Fruit fly (Drosophila melanogaster) whole organism, prepupa: ENCODE data around the gene pkm.
A peak's percentile ranks its signal among the peaks of the same experiment; 100 is the strongest.

Source experiments
- Blimp-1 ChIP-seq: fragments of 200-800 bp; sonication (Bioruptor generic); optimal IDR thresholded peaks from 3 replicates; lab custom pipeline; 2017; ENCODE audit warnings: missing biosample characterization, missing genetic modification characterization, mild to moderate bottlenecking, moderate library complexity, missing genetic modification reagents
- CG10631 ChIP-seq: fragments of 200-800 bp; sonication (Bioruptor generic); optimal IDR thresholded peaks from 2 replicates; lab custom pipeline; 2016; ENCODE audit warnings: missing biosample characterization, missing genetic modification characterization
- CG10669 ChIP-seq: fragments of 200-800 bp; sonication (Bioruptor generic); optimal IDR thresholded peaks from 3 replicates; lab custom pipeline; 2018; ENCODE audit warnings: missing biosample characterization, mild to moderate bottlenecking, missing genetic modification characterization, moderate library complexity
- CG11294 ChIP-seq: fragments of 200-800 bp; sonication (Bioruptor generic); IDR thresholded peaks from 2 replicates; pipeline ENCODE4 v1.3.6; 2022; ENCODE audit warnings: missing biosample characterization, missing genetic modification characterization
- CG11762 ChIP-seq: fragments of 200-800 bp; sonication (Bioruptor generic); optimal IDR thresholded peaks from 3 replicates; lab custom pipeline; 2016; ENCODE audit warnings: missing biosample characterization, missing genetic modification characterization; ENCODE audit not compliant: insufficient read depth
- CG11902 ChIP-seq: fragments of 200-800 bp; sonication (Bioruptor generic); optimal IDR thresholded peaks from 3 replicates; lab custom pipeline; 2016; ENCODE audit warnings: missing biosample characterization, missing genetic modification characterization
- CG15336 ChIP-seq: fragments of 200-800 bp; sonication (Bioruptor generic); IDR thresholded peaks from 2 replicates; pipeline ENCODE4 v1.3.6; 2022; ENCODE audit warnings: missing biosample characterization, missing genetic modification characterization
- CG1621 ChIP-seq: fragments of 200-800 bp; sonication (Bioruptor generic); optimal IDR thresholded peaks from 3 replicates; lab custom pipeline; 2018; ENCODE audit warnings: missing biosample characterization, mild to moderate bottlenecking, missing genetic modification characterization
- CG16779 ChIP-seq: fragments of 200-800 bp; sonication (Bioruptor generic); optimal IDR thresholded peaks from 3 replicates; lab custom pipeline; 2017; ENCODE audit warnings: missing biosample characterization, mild to moderate bottlenecking, missing genetic modification characterization
- CG3032 ChIP-seq: fragments of 200-800 bp; optimal IDR thresholded peaks from 2 replicates; lab custom pipeline; 2019; ENCODE audit warnings: missing biosample characterization, mild to moderate bottlenecking, missing genetic modification characterization, moderate library complexity
- CG31627 ChIP-seq: fragments of 200-800 bp; sonication (Bioruptor generic); optimal IDR thresholded peaks from 3 replicates; lab custom pipeline; 2016; ENCODE audit warnings: missing biosample characterization, missing genetic modification characterization
- CG32006 ChIP-seq: fragments of 200-800 bp; sonication (Bioruptor generic); optimal IDR thresholded peaks from 3 replicates; lab custom pipeline; 2017; ENCODE audit warnings: missing biosample characterization, mild to moderate bottlenecking, missing genetic modification characterization
- CG34406 ChIP-seq: fragments of 200-800 bp; sonication (Bioruptor generic); optimal IDR thresholded peaks from 3 replicates; lab custom pipeline; 2016; ENCODE audit warnings: missing biosample characterization, missing genetic modification characterization
- CG3919 ChIP-seq: fragments of 200-800 bp; sonication (Bioruptor generic); optimal IDR thresholded peaks from 3 replicates; lab custom pipeline; 2016; ENCODE audit warnings: missing biosample characterization, missing genetic modification characterization
- CG4318 ChIP-seq: fragments of 200-800 bp; sonication (Bioruptor generic); optimal IDR thresholded peaks from 3 replicates; lab custom pipeline; 2017; ENCODE audit warnings: missing biosample characterization, mild to moderate bottlenecking, missing genetic modification characterization
- CG6163 ChIP-seq: fragments of 200-800 bp; sonication (Bioruptor generic); IDR thresholded peaks from 3 replicates; pipeline ENCODE4 v1.3.6; 2022; ENCODE audit warnings: missing biosample characterization, missing genetic modification characterization
- CG6276 ChIP-seq: fragments of 200-800 bp; sonication (Bioruptor generic); optimal IDR thresholded peaks from 2 replicates; lab custom pipeline; 2017; ENCODE audit warnings: missing biosample characterization, mild to moderate bottlenecking, missing genetic modification characterization
- CG6792 ChIP-seq: fragments of 200-800 bp; sonication (Bioruptor generic); optimal IDR thresholded peaks from 3 replicates; lab custom pipeline; 2016; ENCODE audit warnings: missing biosample characterization, missing genetic modification characterization
- CG6854 ChIP-seq: fragments of 200-800 bp; sonication (Bioruptor generic); optimal IDR thresholded peaks from 2 replicates; lab custom pipeline; 2017; ENCODE audit warnings: missing biosample characterization, mild to moderate bottlenecking, missing genetic modification characterization
- CG7368 ChIP-seq: fragments of 200-800 bp; sonication (Bioruptor generic); optimal IDR thresholded peaks from 3 replicates; lab custom pipeline; 2016; ENCODE audit warnings: missing biosample characterization, missing genetic modification characterization
- CG8119 ChIP-seq: fragments of 200-800 bp; sonication (Bioruptor generic); IDR thresholded peaks from 3 replicates; pipeline ENCODE4 v1.3.6; 2022; ENCODE audit warnings: missing biosample characterization, missing genetic modification characterization
- CG8319 ChIP-seq: fragments of 200-800 bp; sonication (Bioruptor generic); optimal IDR thresholded peaks from 3 replicates; lab custom pipeline; 2016; ENCODE audit warnings: missing biosample characterization, missing genetic modification characterization
- CG9139 ChIP-seq: fragments of 200-800 bp; sonication (Bioruptor generic); optimal IDR thresholded peaks from 3 replicates; lab custom pipeline; 2017; ENCODE audit warnings: missing biosample characterization, mild to moderate bottlenecking, missing genetic modification characterization
- Eip75B ChIP-seq: fragments of 200-800 bp; sonication (Bioruptor generic); optimal IDR thresholded peaks from 3 replicates; lab custom pipeline; 2016; ENCODE audit warnings: missing biosample characterization, missing genetic modification characterization
- Eip78C ChIP-seq: fragments of 200-800 bp; sonication (Bioruptor generic); peaks from one replicate; lab custom pipeline; 2016; ENCODE audit warnings: missing biosample characterization, missing genetic modification characterization
- Eip93F ChIP-seq: fragments of 200-800 bp; sonication (Bioruptor generic); optimal IDR thresholded peaks from 2 replicates; lab custom pipeline; 2016; ENCODE audit warnings: missing biosample characterization, mild to moderate bottlenecking, missing genetic modification characterization
- Ets21C ChIP-seq: fragments of 200-800 bp; sonication (Bioruptor generic); optimal IDR thresholded peaks from 3 replicates; lab custom pipeline; 2016; ENCODE audit warnings: missing biosample characterization, missing genetic modification characterization
- Ets96B ChIP-seq: fragments of 200-800 bp; optimal IDR thresholded peaks from 2 replicates; lab custom pipeline; 2019; ENCODE audit warnings: missing biosample characterization, mild to moderate bottlenecking, missing genetic modification characterization, moderate library complexity
- Hr39 ChIP-seq: fragments of 200-800 bp; sonication (Bioruptor generic); optimal IDR thresholded peaks from 2 replicates; lab custom pipeline; 2016; ENCODE audit warnings: missing biosample characterization, missing genetic modification characterization
- Hr4 ChIP-seq: fragments of 200-800 bp; sonication (Bioruptor generic); optimal IDR thresholded peaks from 3 replicates; lab custom pipeline; 2016; ENCODE audit warnings: missing biosample characterization, missing genetic modification characterization
- OdsH ChIP-seq: fragments of 200-800 bp; sonication (Bioruptor generic); optimal IDR thresholded peaks from 3 replicates; lab custom pipeline; 2016; ENCODE audit warnings: missing biosample characterization, missing genetic modification characterization
- Smox ChIP-seq: fragments of 200-800 bp; sonication (Bioruptor generic); optimal IDR thresholded peaks from 3 replicates; lab custom pipeline; 2016; ENCODE audit warnings: missing biosample characterization, missing genetic modification characterization
- Sox102F ChIP-seq: fragments of 200-800 bp; sonication (Bioruptor generic); optimal IDR thresholded peaks from 2 replicates; lab custom pipeline; 2016; ENCODE audit warnings: missing biosample characterization, mild to moderate bottlenecking, missing genetic modification characterization
- Sox14 ChIP-seq: fragments of 200-800 bp; sonication (Bioruptor generic); optimal IDR thresholded peaks from 3 replicates; lab custom pipeline; 2016; ENCODE audit warnings: missing biosample characterization, missing genetic modification characterization
- Sox15 ChIP-seq: fragments of 200-800 bp; sonication (Bioruptor generic); optimal IDR thresholded peaks from 3 replicates; lab custom pipeline; 2016; ENCODE audit warnings: missing biosample characterization, missing genetic modification characterization
- acj6 ChIP-seq: fragments of 200-800 bp; sonication (Bioruptor generic); optimal IDR thresholded peaks from 3 replicates; lab custom pipeline; 2016; ENCODE audit warnings: missing biosample characterization, missing genetic modification characterization
- cyc ChIP-seq: fragments of 200-800 bp; sonication (Bioruptor generic); optimal IDR thresholded peaks from 3 replicates; lab custom pipeline; 2016; ENCODE audit warnings: missing biosample characterization, missing genetic modification characterization
- dac ChIP-seq: fragments of 200-800 bp; sonication (Bioruptor generic); optimal IDR thresholded peaks from 2 replicates; lab custom pipeline; 2017; ENCODE audit warnings: missing biosample characterization, mild to moderate bottlenecking, missing genetic modification characterization
- eg ChIP-seq: fragments of 200-800 bp; sonication (Bioruptor generic); IDR thresholded peaks from 3 replicates; pipeline ENCODE4 v1.3.6; 2022; ENCODE audit warnings: missing biosample characterization, missing genetic modification characterization
- esn ChIP-seq: fragments of 200-800 bp; sonication (Bioruptor generic); optimal IDR thresholded peaks from 2 replicates; lab custom pipeline; 2016; ENCODE audit warnings: missing biosample characterization, mild to moderate bottlenecking, missing genetic modification characterization, moderate library complexity
- fd59A ChIP-seq: fragments of 200-800 bp; sonication (Bioruptor generic); optimal IDR thresholded peaks from 2 replicates; lab custom pipeline; 2017; ENCODE audit warnings: missing biosample characterization, mild to moderate bottlenecking, missing genetic modification characterization, missing genetic modification reagents
- fkh ChIP-seq: fragments of 200-800 bp; sonication (Bioruptor generic); optimal IDR thresholded peaks from 3 replicates; lab custom pipeline; 2017; ENCODE audit warnings: missing biosample characterization, mild to moderate bottlenecking, missing genetic modification characterization, moderate library complexity
- net ChIP-seq: fragments of 200-800 bp; sonication (Bioruptor generic); optimal IDR thresholded peaks from 3 replicates; lab custom pipeline; 2016; ENCODE audit warnings: missing biosample characterization, missing genetic modification characterization
- pdm3 ChIP-seq: fragments of 200-800 bp; sonication (Bioruptor generic); optimal IDR thresholded peaks from 3 replicates; lab custom pipeline; 2016; ENCODE audit warnings: missing biosample characterization, missing genetic modification characterization
- ss ChIP-seq, 2 experiments: fragments of 200-800 bp; sonication (Bioruptor generic); optimal IDR thresholded peaks; 2 replicates in 1 of 2; 3 replicates in 1 of 2; lab custom pipeline; 2017 to 2018; ENCODE audit warnings: mild to moderate bottlenecking in 2 of 2, missing biosample characterization in 2 of 2, missing genetic modification characterization in 2 of 2, moderate library complexity in 1 of 2
- svp ChIP-seq: fragments of 200-800 bp; sonication (Bioruptor generic); peaks from one replicate; lab custom pipeline; 2016; ENCODE audit warnings: missing biosample characterization, missing genetic modification characterization

The pkm gene

dm6 chrX:11558389-11558908 is 25.5 kb downstream of the pkm start, which contains the start of gene CG1572 (continued):
- TF ChIP-seq CG7368 (GFP tag; lab: Kevin White, UChicago) (no peak), CG3919 (GFP tag; lab: Kevin White, UChicago) (no peak), CG1621 (no peak), fd59A (GFP tag; lab: Kevin White, UChicago) (no peak), CG6276 (peak; percentile 6), Hr4 (peak; percentile 22), CG8319 (GFP tag; lab: Kevin White, UChicago) (no peak), Hr39 (GFP tag; lab: Kevin White, UChicago) (no peak), acj6 (GFP tag; lab: Kevin White, UChicago) (no peak), CG9139 (no peak), CG6854 (GFP tag; lab: Kevin White, UChicago) (peak; percentile 50), CG11294 (GFP tag; lab: Robert Waterston, UW) (no peak), cyc (GFP tag; lab: Kevin White, UChicago) (no peak), Sox15 (GFP tag; lab: Kevin White, UChicago) (no peak), OdsH (no peak), svp (GFP tag; lab: Kevin White, UChicago) (peak; percentile 67), Sox14 (no peak), Sox102F (GFP tag; lab: Kevin White, UChicago) (peak; percentile 56)

- TF ChIP-seq ss (GFP tag; optimal IDR thresholded peaks at IDR 0.05; lab: Kevin White, UChicago) (no peak), acj6 (GFP tag; lab: Kevin White, UChicago) (no peak), CG4318 (GFP tag; lab: Kevin White, UChicago) (no peak), CG15336 (no peak), fd59A (GFP tag; lab: Kevin White, UChicago) (no peak), CG6792 (no peak), CG10669 (GFP tag; lab: Kevin White, UChicago) (no peak), CG6276 (no peak), CG9139 (no peak), Ets96B (tag; lab: Kevin White, UChicago) (no peak), CG11902 (GFP tag; lab: Kevin White, UChicago) (no peak), CG32006 (GFP tag; lab: Kevin White, UChicago) (no peak)
Observed at dm6 chrX:11556774-11557173, 27.2 kb downstream of the pkm start.

- no peak for TF ChIP-seq CG11902 (GFP tag; lab: Kevin White, UChicago)
- TF ChIP-seq CG6792: no peak
- TF ChIP-seq CG10631 (GFP tag; lab: Kevin White, UChicago): no peak
- TF ChIP-seq CG6163 (GFP tag; lab: Robert Waterston, UW): peak; percentile 6; the same call in 1 of the 3 replicates
- TF ChIP-seq Eip93F (GFP tag; lab: Kevin White, UChicago): no peak
- TF ChIP-seq eg: no peak; the same call in 2 of the 3 replicates
- TF ChIP-seq CG16779 (tag; lab: Kevin White, UChicago): no peak
- TF ChIP-seq CG11762 (GFP tag; lab: Kevin White, UChicago): no peak
- TF ChIP-seq CG8119: peak; percentile 31; the same call in 2 of the 3 replicates
- no peak for TF ChIP-seq CG31627
- TF ChIP-seq acj6 (GFP tag; lab: Kevin White, UChicago): no peak
- TF ChIP-seq CG3032: no peak
- TF ChIP-seq Sox14: no peak
- no peak for TF ChIP-seq CG9139
- peak in 1 of 2 experiments; percentile 3 for TF ChIP-seq ss (GFP tag; optimal IDR thresholded peaks at IDR 0.05; lab: Kevin White, UChicago)
- TF ChIP-seq Blimp-1 (GFP tag; lab: Kevin White, UChicago): no peak
- TF ChIP-seq CG3919 (GFP tag; lab: Kevin White, UChicago): no peak
- peak; percentile 24 for TF ChIP-seq net
- TF ChIP-seq fd59A (GFP tag; lab: Kevin White, UChicago): no peak
- TF ChIP-seq fkh (GFP tag; lab: Kevin White, UChicago): no peak
- no peak for TF ChIP-seq Hr39 (GFP tag; lab: Kevin White, UChicago)
- peak; percentile 38 for TF ChIP-seq CG6276
- TF ChIP-seq Eip78C (GFP tag; lab: Kevin White, UChicago): peak; percentile 67
- no peak for TF ChIP-seq CG11294 (GFP tag; lab: Robert Waterston, UW)
- peak; percentile 39 for TF ChIP-seq esn (GFP tag; lab: Kevin White, UChicago)
- TF ChIP-seq svp (GFP tag; lab: Kevin White, UChicago): no peak
- TF ChIP-seq CG10669 (GFP tag; lab: Kevin White, UChicago): peak; percentile 41
- TF ChIP-seq Smox (GFP tag; lab: Kevin White, UChicago): peak; percentile 17
- TF ChIP-seq CG6854 (GFP tag; lab: Kevin White, UChicago): no peak
- TF ChIP-seq Ets21C (GFP tag; lab: Kevin White, UChicago): no peak
- peak; percentile 31 for TF ChIP-seq pdm3 (GFP tag; lab: Kevin White, UChicago)
- TF ChIP-seq Eip75B (GFP tag; lab: Kevin White, UChicago): no peak
- TF ChIP-seq CG34406: no peak
- no peak for TF ChIP-seq dac
Observed at dm6 chrX:11555070-11555469, 28.9 kb downstream of the pkm start.
